Fruit fly (Drosophila melanogaster): ENCODE measurements around the gene Tcs5.
A peak's percentile ranks its signal among the peaks of the same experiment; 100 is the strongest.

Tcs5 gene

dm6 chr3L:5096674-5097073 lies 42.5 kb downstream of the Tcs5 start:
- TF ChIP-seq Abd-B (GFP tag; optimal IDR thresholded peaks at IDR 0.05) (no peak), Hmx (GFP tag; optimal IDR thresholded peaks at IDR 0.05) (no peak), Asciz (GFP tag; optimal IDR thresholded peaks at IDR 0.05) (no peak), stwl (tag; optimal IDR thresholded peaks at IDR 0.05) (peak; percentile 38), CG1024 (GFP tag; IDR thresholded peaks at IDR 0.05) (peak; percentile 36; the same call in 1 of the 2 replicates), ci (GFP tag; IDR thresholded peaks at IDR 0.05) (peak; percentile 81), salm (tag; optimal IDR thresholded peaks at IDR 0.05) (no peak), caup (GFP tag; optimal IDR thresholded peaks at IDR 0.05; ENCODE audit: severe bottlenecking) (peak; percentile 8), Ets97D (GFP tag; optimal IDR thresholded peaks at IDR 0.05) (peak; percentile 87), sens (GFP tag) (peak; percentile 75), nerfin-2 (GFP tag; IDR thresholded peaks at IDR 0.05; ENCODE audit: partially characterized antibody) (no peak), CG7928 (GFP tag; optimal IDR thresholded peaks at IDR 0.05) (no peak), CG12219 (GFP tag; optimal IDR thresholded peaks at IDR 0.05) (peak; percentile 42), p53 (GFP tag; optimal IDR thresholded peaks at IDR 0.05) (no peak), CG9437 (GFP tag; optimal IDR thresholded peaks at IDR 0.05) (no peak), so (GFP tag; IDR thresholded peaks at IDR 0.05) (no peak), NC2α (GFP tag; optimal IDR thresholded peaks at IDR 0.05) (no peak), CG7271 (tag; optimal IDR thresholded peaks at IDR 0.05) (peak; percentile 69), sna (GFP tag; IDR thresholded peaks at IDR 0.05; ENCODE audit: partially characterized antibody) (no peak), CG4424 (GFP tag; optimal IDR thresholded peaks at IDR 0.05) (no peak), NfI (GFP tag; optimal IDR thresholded peaks at IDR 0.05) (peak; percentile 45), MTF-1 (GFP tag; optimal IDR thresholded peaks at IDR 0.05; ENCODE audit: borderline replicate concordance) (peak; percentile 56), CG15514 (GFP tag; optimal IDR thresholded peaks at IDR 0.05) (peak; percentile 31), sens-2 (GFP tag; IDR thresholded peaks at IDR 0.05) (peak; percentile 18; the same call in 1 of the 2 replicates)

Measured in whole organism, embryonic.